Fruit fly (Drosophila melanogaster): ENCODE results near the gene CG34382.

The CG34382 gene

dm6 chr3L:9838534-9838933, 40.3 kb upstream of the CG34382 start, which contains the start of gene Cdk8 (continued):
- TF ChIP-seq E2f2 (GFP tag; IDR thresholded peaks at IDR 0.05) (peak; percentile 70), chn (GFP tag; optimal IDR thresholded peaks at IDR 0.05) (peak; percentile 9), mam (GFP tag; optimal IDR thresholded peaks at IDR 0.05) (peak; percentile 31), luna (GFP tag; optimal IDR thresholded peaks at IDR 0.05) (no peak), stc (GFP tag; IDR thresholded peaks at IDR 0.05) (peak; percentile 18; the same call in 1 of the 2 replicates), CG11695 (GFP tag; IDR thresholded peaks at IDR 0.05) (0 out of 3 replicates have a peak, but pooled peaks have one; percentile 33), Chrac-16 (GFP tag; optimal IDR thresholded peaks at IDR 0.05) (peak; percentile 13), CG13424 (tag; optimal IDR thresholded peaks at IDR 0.05) (peak; percentile 56), stwl (tag; optimal IDR thresholded peaks at IDR 0.05) (peak; percentile 22), pzg (GFP tag; optimal IDR thresholded peaks at IDR 0.05) (peak; percentile 47), CG13296 (GFP tag; optimal IDR thresholded peaks at IDR 0.05) (peak; percentile 40), CG10147 (GFP tag; optimal IDR thresholded peaks at IDR 0.05) (peak; percentile 52), prd (optimal IDR thresholded peaks at IDR 0.05) (no peak), prd (GFP tag; IDR thresholded peaks at IDR 0.05) (peak; percentile 40; the same call in 1 of the 3 replicates), ind (GFP tag; optimal IDR thresholded peaks at IDR 0.05) (peak; percentile 49), CG12942 (GFP tag; optimal IDR thresholded peaks at IDR 0.05) (peak; percentile 25), CHES-1-like (GFP tag; optimal IDR thresholded peaks at IDR 0.05) (peak; percentile 49), fd96Cb (tag; optimal IDR thresholded peaks at IDR 0.05) (peak; percentile 14), dpn (GFP tag; optimal IDR thresholded peaks at IDR 0.05) (peak in 1 of 2 experiments; percentile 57), CG13624 (GFP tag; optimal IDR thresholded peaks at IDR 0.05) (peak; percentile 29), phol (tag; optimal IDR thresholded peaks at IDR 0.05) (peak; percentile 67), unpg (GFP tag; optimal IDR thresholded peaks at IDR 0.05) (peak; percentile 38), CG15269 (tag; optimal IDR thresholded peaks at IDR 0.05) (peak; percentile 52), CG10274 (GFP tag; optimal IDR thresholded peaks at IDR 0.05) (no peak), Ssrp (tag; optimal IDR thresholded peaks at IDR 0.05) (peak; percentile 8), CG33213 (GFP tag; optimal IDR thresholded peaks at IDR 0.05) (no peak), chif (GFP tag; optimal IDR thresholded peaks at IDR 0.05) (peak in 1 of 2 experiments; percentile 2), Med (GFP tag) (peak; percentile 86), CG15696 (tag; optimal IDR thresholded peaks at IDR 0.05) (peak; percentile 13), trem (tag; optimal IDR thresholded peaks at IDR 0.05) (peak; percentile 13), zfh2 (GFP tag; optimal IDR thresholded peaks at IDR 0.05) (peak; percentile 14), Doc2 (GFP tag; IDR thresholded peaks at IDR 0.05) (no peak), scrt (GFP tag; optimal IDR thresholded peaks at IDR 0.05) (no peak), wdn (GFP tag; IDR thresholded peaks at IDR 0.05) (0 out of 2 replicates have a peak, but pooled peaks have one; percentile 19), lab (GFP tag; optimal IDR thresholded peaks at IDR 0.05) (peak; percentile 29), CG30020 (tag; optimal IDR thresholded peaks at IDR 0.05) (peak; percentile 42), Bteb2 (GFP tag; optimal IDR thresholded peaks at IDR 0.05) (peak; percentile 34), CG4617 (GFP tag; optimal IDR thresholded peaks at IDR 0.05; ENCODE audit: borderline replicate concordance) (peak; percentile 4), CG10321 (GFP tag; IDR thresholded peaks at IDR 0.05) (no peak), tgo (GFP tag; IDR thresholded peaks at IDR 0.05) (peak; percentile 22; the same call in 1 of the 3 replicates), CG13287 (GFP tag; IDR thresholded peaks at IDR 0.05; ENCODE audit: partially characterized antibody) (peak; percentile 10; the same call in 1 of the 2 replicates), CG7556 (GFP tag; optimal IDR thresholded peaks at IDR 0.05) (peak; percentile 15), CG18262 (tag; optimal IDR thresholded peaks at IDR 0.05) (peak; percentile 39), Blimp-1 (GFP tag; optimal IDR thresholded peaks at IDR 0.05) (no peak), PHDP (tag; optimal IDR thresholded peaks at IDR 0.05) (peak; percentile 31), hkb (optimal IDR thresholded peaks at IDR 0.05) (no peak), hkb (GFP tag; IDR thresholded peaks at IDR 0.05) (peak; percentile 63), CG17361 (GFP tag; IDR thresholded peaks at IDR 0.05) (0 out of 3 replicates have a peak, but pooled peaks have one; percentile 28), row (GFP tag; IDR thresholded peaks at IDR 0.05) (peak; percentile 81), slbo (GFP tag; IDR thresholded peaks at IDR 0.05) (peak; percentile 77), seq (GFP tag; IDR thresholded peaks at IDR 0.05) (no peak)
